ENCODE assay signal across 1 fruit fly cellular context in the genomic region with DNA sequence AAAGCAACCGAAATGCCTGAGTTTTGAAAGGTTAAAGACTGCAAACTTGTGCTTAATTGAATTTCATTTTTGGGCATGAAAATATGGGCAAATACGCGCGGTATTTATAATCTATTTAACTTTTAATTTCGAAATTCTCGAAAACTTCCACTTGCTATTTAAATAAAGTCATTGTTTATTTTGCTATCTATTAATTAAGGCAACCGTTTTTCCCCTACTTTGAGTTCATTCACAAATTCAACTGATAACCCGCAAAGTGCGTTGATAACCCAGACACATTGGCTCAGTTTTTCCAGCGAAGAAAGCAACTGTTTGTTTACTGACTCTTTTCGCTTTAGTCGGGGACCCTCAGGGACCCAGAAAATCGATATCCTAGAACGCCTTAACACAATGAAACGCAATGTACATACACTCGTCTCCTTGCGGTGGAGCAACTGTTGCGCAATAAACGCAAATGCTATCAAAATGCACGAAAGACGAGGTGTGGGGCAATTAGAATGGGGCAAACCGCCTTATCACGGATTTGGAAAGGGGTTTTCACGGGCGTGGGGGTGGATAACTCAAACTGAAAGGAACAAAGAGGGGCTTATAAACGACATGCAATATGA.
TF ChIP-seq lines count a peak whose summit lies in the region.

No protein-coding gene starts in this region.

TF ChIP-seq in whole organism, embryonic, 481 proteins besides CTCF, POLR2A, EP300 and RAD21 (continued from another document):
- TF ChIP-seq amos (GFP tag; IDR thresholded peaks at IDR 0.05; lab: Robert Waterston, UW; ENCODE audit: partially characterized antibody) (no peak), eyg (GFP tag; optimal IDR thresholded peaks at IDR 0.05; lab: Kevin White, UChicago) (no peak), Hmx (GFP tag; optimal IDR thresholded peaks at IDR 0.05; lab: Kevin White, UChicago) (no peak), Hmr (GFP tag; optimal IDR thresholded peaks at IDR 0.05; lab: Kevin White, UChicago) (no peak), Dek (tag; optimal IDR thresholded peaks at IDR 0.05; lab: Kevin White, UChicago) (no peak), Usf (GFP tag; optimal IDR thresholded peaks at IDR 0.05; lab: Kevin White, UChicago) (no peak), Camta (GFP tag; optimal IDR thresholded peaks at IDR 0.05; lab: Kevin White, UChicago) (no peak), ranshi (GFP tag; IDR thresholded peaks at IDR 0.05; lab: Robert Waterston, UW) (no peak), pan (optimal IDR thresholded peaks at IDR 0.05; lab: Kevin White, UChicago) (no peak), pan (GFP tag; optimal IDR thresholded peaks at IDR 0.05 in 1 of 2, IDR thresholded peaks at IDR 0.05 in 1 of 2) (peak in 1 of 2 experiments; percentile 20), pum (GFP tag; optimal IDR thresholded peaks at IDR 0.05; lab: Kevin White, UChicago) (no peak), rib (GFP tag; IDR thresholded peaks at IDR 0.05; lab: Robert Waterston, UW) (no peak), Hsf (GFP tag; optimal IDR thresholded peaks at IDR 0.05; lab: Kevin White, UChicago) (no peak), cato (GFP tag; optimal IDR thresholded peaks at IDR 0.05; lab: Kevin White, UChicago; ENCODE audit: borderline replicate concordance) (no peak), CG11695 (GFP tag; IDR thresholded peaks at IDR 0.05; lab: Robert Waterston, UW) (no peak), CG9727 (GFP tag; optimal IDR thresholded peaks at IDR 0.05; lab: Kevin White, UChicago) (no peak), chinmo (GFP tag; IDR thresholded peaks at IDR 0.05; lab: Robert Waterston, UW; ENCODE audit: partially characterized antibody) (0 out of 4 replicates have a peak, but pooled peaks have one; percentile 21), Pdp1 (GFP tag; optimal IDR thresholded peaks at IDR 0.05; lab: Kevin White, UChicago) (peak in 1 of 2 experiments; percentile 83), Dad (GFP tag; optimal IDR thresholded peaks at IDR 0.05; lab: Kevin White, UChicago) (no peak), ash1 (GFP tag; optimal IDR thresholded peaks at IDR 0.05; lab: Kevin White, UChicago) (no peak), gfzf (GFP tag; optimal IDR thresholded peaks at IDR 0.05; lab: Kevin White, UChicago) (no peak), lola (GFP tag; optimal IDR thresholded peaks at IDR 0.05; lab: Kevin White, UChicago) (no peak), CG8924 (tag; optimal IDR thresholded peaks at IDR 0.05; lab: Kevin White, UChicago) (no peak)
TF ChIP-seq in whole organism, embryonic: peak in this region for 8.
